Worm (Caenorhabditis elegans): ENCODE data around the gene ceh-92.

Gene ceh-92

DNA sequence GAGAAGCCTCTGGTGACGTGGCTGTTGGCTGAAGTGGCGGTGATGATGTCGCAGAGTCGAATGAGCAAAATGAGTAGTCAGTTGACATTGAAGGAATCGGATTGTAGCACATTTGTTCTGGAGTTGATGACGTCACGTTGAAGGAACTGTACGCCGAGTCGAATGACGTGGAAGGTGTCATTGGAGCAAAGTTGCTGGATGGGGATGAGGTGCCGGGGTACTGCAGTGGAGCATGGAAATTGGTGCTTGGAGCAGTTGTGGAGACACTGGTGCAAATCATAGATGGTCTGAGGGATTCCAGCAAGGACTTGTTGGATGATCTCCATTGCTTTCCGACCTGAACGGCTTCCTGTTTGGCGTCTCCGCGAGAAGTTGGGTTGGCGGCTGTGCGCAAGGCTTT, 52.0 kb downstream of the ceh-92 start:
- no peak for TF ChIP-seq unc-62 (GFP tag; optimal IDR thresholded peaks at IDR 0.05)

- no peak for TF ChIP-seq unc-62 (GFP tag; optimal IDR thresholded peaks at IDR 0.05)
Observed at ce11 chrIII:11635000-11635399, 53.6 kb downstream of the ceh-92 start.

DNA sequence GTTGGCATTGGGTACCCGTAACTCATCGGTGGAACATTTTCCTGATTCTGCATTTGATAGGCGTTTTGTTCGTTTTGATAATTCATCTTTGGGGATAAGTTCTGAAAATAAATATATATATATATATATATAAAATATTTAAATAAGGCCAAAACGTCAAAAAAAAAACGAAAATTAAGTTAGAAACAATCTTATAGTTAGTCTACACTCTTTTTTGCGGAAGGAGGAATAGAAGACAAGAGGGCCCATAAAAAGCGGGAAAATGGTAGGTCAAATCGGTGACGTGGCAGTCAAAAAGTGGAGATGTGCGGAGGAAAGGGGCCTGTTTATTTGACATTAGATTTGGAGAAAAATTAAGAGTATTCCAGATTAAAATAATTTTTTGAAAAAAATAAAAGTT, 55.3 kb downstream of the ceh-92 start, which contains the start of gene tbx-33:
Gene tbx-33, minus strand, starts transcription at position 101 of the 400 bp plus-strand sequence.
- TF ChIP-seq unc-62 (GFP tag; optimal IDR thresholded peaks at IDR 0.05) = no peak
